Fruit fly (Drosophila melanogaster) whole organism, embryonic: ENCODE data around the gene saturn.

ENCODE experiments used
- Bgb ChIP-seq: fragments of 200-800 bp; sonication (Bioruptor generic); IDR thresholded peaks from 2 replicates; pipeline ENCODE4 v1.3.6; 2022; ENCODE audit warnings: missing biosample characterization, missing genetic modification characterization; ENCODE audit not compliant: partially characterized antibody
- Bteb2 ChIP-seq: fragments of 200-800 bp; sonication (Bioruptor generic); optimal IDR thresholded peaks from 2 replicates; lab custom pipeline; 2016; ENCODE audit warnings: missing biosample characterization, missing genetic modification characterization
- CG10209 ChIP-seq: fragments of 200-800 bp; sonication (Bioruptor generic); optimal IDR thresholded peaks from 3 replicates; lab custom pipeline; 2017; ENCODE audit warnings: missing biosample characterization, mild to moderate bottlenecking, missing genetic modification characterization, missing genetic modification reagents
- CG10267 ChIP-seq: fragments of 200-800 bp; sonication (Bioruptor generic); optimal IDR thresholded peaks from 2 replicates; lab custom pipeline; 2018; ENCODE audit warnings: missing biosample characterization, mild to moderate bottlenecking, missing genetic modification characterization, moderate library complexity
- CG10321 ChIP-seq: fragments of 200-800 bp; sonication (Bioruptor generic); IDR thresholded peaks from 2 replicates; pipeline ENCODE4 v1.3.6; 2022; ENCODE audit warnings: missing biosample characterization, missing genetic modification characterization
- CG10979 ChIP-seq: fragments of 200-800 bp; sonication (Bioruptor generic); optimal IDR thresholded peaks from 2 replicates; lab custom pipeline; 2018; ENCODE audit warnings: missing biosample characterization, mild to moderate bottlenecking, missing genetic modification characterization, moderate library complexity
- CG12236 ChIP-seq: fragments of 200-800 bp; sonication (Bioruptor generic); optimal IDR thresholded peaks from 2 replicates; lab custom pipeline; 2016; ENCODE audit warnings: missing biosample characterization, missing genetic modification characterization
- CG12744 ChIP-seq: fragments of 200-800 bp; sonication (Bioruptor generic); optimal IDR thresholded peaks from 2 replicates; lab custom pipeline; 2016; ENCODE audit warnings: missing biosample characterization, missing genetic modification characterization
- CG12769 ChIP-seq: fragments of 200-800 bp; sonication (Bioruptor generic); optimal IDR thresholded peaks from 2 replicates; lab custom pipeline; 2019; ENCODE audit warnings: missing biosample characterization, mild to moderate bottlenecking, missing genetic modification characterization, moderate library complexity
- CG13123 ChIP-seq: fragments of 200-800 bp; sonication (Bioruptor generic); optimal IDR thresholded peaks from 2 replicates; lab custom pipeline; 2016; ENCODE audit warnings: missing biosample characterization, missing genetic modification characterization
- CG14710 ChIP-seq: fragments of 200-800 bp; sonication (Bioruptor generic); optimal IDR thresholded peaks from 3 replicates; lab custom pipeline; 2019; ENCODE audit warnings: missing biosample characterization, mild to moderate bottlenecking, missing genetic modification characterization, moderate library complexity
- CG1603 ChIP-seq: fragments of 200-800 bp; sonication (Bioruptor generic); optimal IDR thresholded peaks from 2 replicates; lab custom pipeline; 2019; ENCODE audit warnings: missing biosample characterization, mild to moderate bottlenecking, missing genetic modification characterization, moderate library complexity
- CG18262 ChIP-seq: fragments of 200-800 bp; optimal IDR thresholded peaks from 3 replicates; lab custom pipeline; 2019; ENCODE audit warnings: missing biosample characterization, mild to moderate bottlenecking, missing genetic modification characterization, moderate library complexity
- CG5953 ChIP-seq: fragments of 200-800 bp; sonication (Bioruptor generic); IDR thresholded peaks from 2 replicates; pipeline ENCODE4 v1.3.6; 2022; ENCODE audit warnings: missing biosample characterization, missing genetic modification characterization
- Chrac-16 ChIP-seq: fragments of 200-800 bp; sonication (Bioruptor generic); optimal IDR thresholded peaks from 3 replicates; lab custom pipeline; 2016; ENCODE audit warnings: missing biosample characterization, missing genetic modification characterization
- Gug ChIP-seq: fragments of 200-800 bp; sonication (Bioruptor generic); IDR thresholded peaks from 4 replicates; pipeline ENCODE4 v1.3.6; 2022; ENCODE audit warnings: missing biosample characterization, missing genetic modification characterization
- HLH3B ChIP-seq: fragments of 200-800 bp; sonication (Bioruptor generic); IDR thresholded peaks from 2 replicates; pipeline ENCODE4 v1.3.6; 2022; ENCODE audit warnings: missing biosample characterization, missing genetic modification characterization
- Med ChIP-seq: fragments of 200-800 bp; sonication (Bioruptor generic); peaks from one replicate; lab custom pipeline; 2016; ENCODE audit warnings: missing biosample characterization, missing genetic modification characterization, mild to moderate bottlenecking, inconsistent platforms, moderate library complexity
- Nf-YB ChIP-seq: fragments of 200-800 bp; sonication (Bioruptor generic); optimal IDR thresholded peaks from 3 replicates; lab custom pipeline; 2019; ENCODE audit warnings: missing biosample characterization, mild to moderate bottlenecking, missing genetic modification characterization, moderate library complexity
- abd-A ChIP-seq: fragments of 200-800 bp; sonication (Bioruptor generic); optimal IDR thresholded peaks from 3 replicates; lab custom pipeline; 2019; ENCODE audit warnings: missing biosample characterization, mild to moderate bottlenecking, missing genetic modification characterization, moderate library complexity
- ac ChIP-seq: fragments of 200-800 bp; sonication (Bioruptor generic); optimal IDR thresholded peaks from 3 replicates; lab custom pipeline; 2017; ENCODE audit warnings: missing biosample characterization, mild to moderate bottlenecking, missing genetic modification characterization
- amos ChIP-seq: fragments of 200-800 bp; sonication (Bioruptor generic); IDR thresholded peaks from 2 replicates; pipeline ENCODE4 v1.3.6; 2022; ENCODE audit warnings: missing biosample characterization, missing genetic modification characterization; ENCODE audit not compliant: partially characterized antibody
- chinmo ChIP-seq: fragments of 200-800 bp; sonication (Bioruptor generic); IDR thresholded peaks from 4 replicates; pipeline ENCODE4 v1.3.6; 2022; ENCODE audit warnings: missing biosample characterization, missing genetic modification characterization; ENCODE audit not compliant: partially characterized antibody
- cwo ChIP-seq: fragments of 200-800 bp; sonication (Bioruptor generic); optimal IDR thresholded peaks from 3 replicates; lab custom pipeline; 2017; ENCODE audit warnings: missing biosample characterization, missing genetic modification characterization, mild to moderate bottlenecking, moderate library complexity, missing genetic modification reagents
- dmrt11E ChIP-seq: fragments of 200-800 bp; sonication (Bioruptor generic); optimal IDR thresholded peaks from 3 replicates; lab custom pipeline; 2018; ENCODE audit warnings: missing biosample characterization, mild to moderate bottlenecking, missing genetic modification characterization, moderate library complexity
- en ChIP-seq: fragments of 200-800 bp; sonication (Bioruptor generic); optimal IDR thresholded peaks from 2 replicates; lab custom pipeline; 2016; ENCODE audit warnings: missing biosample characterization, missing genetic modification characterization
- gem ChIP-seq: fragments of 200-800 bp; sonication (Bioruptor generic); optimal IDR thresholded peaks from 2 replicates; lab custom pipeline; 2019; ENCODE audit warnings: missing biosample characterization, mild to moderate bottlenecking, missing genetic modification characterization, moderate library complexity
- gsb-n ChIP-seq: fragments of 200-800 bp; sonication (Bioruptor generic); optimal IDR thresholded peaks from 3 replicates; lab custom pipeline; 2018; ENCODE audit warnings: missing biosample characterization, mild to moderate bottlenecking, missing genetic modification characterization
- her ChIP-seq: fragments of 200-800 bp; sonication (Bioruptor generic); optimal IDR thresholded peaks from 2 replicates; lab custom pipeline; 2016; ENCODE audit warnings: missing biosample characterization, missing genetic modification characterization
- kni ChIP-seq: fragments of 200-800 bp; sonication (Bioruptor generic); optimal IDR thresholded peaks from 3 replicates; lab custom pipeline; 2017; ENCODE audit warnings: mild to moderate bottlenecking, missing biosample characterization, missing genetic modification reagents, missing genetic modification characterization
- lab ChIP-seq: fragments of 200-800 bp; sonication (Bioruptor generic); optimal IDR thresholded peaks from 3 replicates; lab custom pipeline; 2017; ENCODE audit warnings: missing biosample characterization, missing genetic modification characterization, mild to moderate bottlenecking, moderate library complexity, missing genetic modification reagents
- oc ChIP-seq: fragments of 200-800 bp; sonication (Bioruptor generic); optimal IDR thresholded peaks from 2 replicates; lab custom pipeline; 2018; ENCODE audit warnings: missing biosample characterization, mild to moderate bottlenecking, missing genetic modification characterization, moderate library complexity
- pros ChIP-seq: fragments of 200-800 bp; sonication (Bioruptor generic); optimal IDR thresholded peaks from 3 replicates; lab custom pipeline; 2019; ENCODE audit warnings: missing biosample characterization, mild to moderate bottlenecking, missing genetic modification characterization, moderate library complexity
- sd ChIP-seq: fragments of 200-800 bp; sonication (Bioruptor generic); optimal IDR thresholded peaks from 3 replicates; lab custom pipeline; 2018; ENCODE audit warnings: missing biosample characterization, mild to moderate bottlenecking, missing genetic modification characterization, moderate library complexity
- sens ChIP-seq: fragments of 200-800 bp; sonication (Bioruptor generic); peaks from one replicate; lab custom pipeline; 2016; ENCODE audit warnings: missing biosample characterization, missing genetic modification characterization
- sqz ChIP-seq: fragments of 200-800 bp; sonication (Bioruptor generic); optimal IDR thresholded peaks from 3 replicates; lab custom pipeline; 2018; ENCODE audit warnings: missing biosample characterization, mild to moderate bottlenecking, missing genetic modification characterization
- ssp ChIP-seq: fragments of 200-800 bp; sonication (Bioruptor generic); IDR thresholded peaks from 2 replicates; pipeline ENCODE4 v1.3.6; 2022; ENCODE audit warnings: missing biosample characterization, missing genetic modification characterization
- tgo ChIP-seq: fragments of 200-800 bp; sonication (Bioruptor generic); IDR thresholded peaks from 3 replicates; pipeline ENCODE4 v1.3.6; 2022; ENCODE audit warnings: missing biosample characterization, missing genetic modification characterization
- toy ChIP-seq: fragments of 200-800 bp; sonication (Bioruptor generic); IDR thresholded peaks from 2 replicates; pipeline ENCODE4 v1.3.6; 2022; ENCODE audit warnings: missing biosample characterization, missing genetic modification characterization
- unpg ChIP-seq: fragments of 200-800 bp; sonication (Bioruptor generic); optimal IDR thresholded peaks from 3 replicates; lab custom pipeline; 2018; ENCODE audit warnings: missing biosample characterization, mild to moderate bottlenecking, missing genetic modification characterization, moderate library complexity
- wor ChIP-seq: fragments of 200-800 bp; sonication (Bioruptor generic); IDR thresholded peaks from 2 replicates; pipeline ENCODE4 v1.3.6; 2022; ENCODE audit warnings: missing biosample characterization, missing genetic modification characterization

The saturn gene

dm6 chr3L:14157919-14158541 lies 45.1 kb upstream of the saturn start (continued):
- TF ChIP-seq wor (GFP tag; lab: Robert Waterston, UW) (no peak), CG13123 (GFP tag; lab: Kevin White, UChicago) (no peak), chinmo (GFP tag; lab: Robert Waterston, UW) (0 out of 4 replicates have a peak, but pooled peaks have one; percentile 54), CG5953 (GFP tag; lab: Robert Waterston, UW) (no peak), en (GFP tag; lab: Kevin White, UChicago) (no peak), oc (tag; lab: Kevin White, UChicago) (peak; percentile 97), sd (tag; lab: Kevin White, UChicago) (peak; percentile 16), her (GFP tag; lab: Kevin White, UChicago) (no peak), toy (GFP tag; lab: Robert Waterston, UW) (no peak), kni (GFP tag; lab: Kevin White, UChicago) (peak; percentile 33), lab (GFP tag; lab: Kevin White, UChicago) (no peak), Gug (no peak), amos (GFP tag; lab: Robert Waterston, UW) (no peak), gsb-n (peak; percentile 3), unpg (GFP tag; lab: Kevin White, UChicago) (no peak), pros (GFP tag; lab: Kevin White, UChicago) (peak; percentile 65), ssp (no peak), abd-A (peak; percentile 99), Chrac-16 (GFP tag; lab: Kevin White, UChicago) (no peak), tgo (GFP tag; lab: Robert Waterston, UW) (no peak), Nf-YB (peak; percentile 79), sqz (GFP tag; lab: Kevin White, UChicago) (peak; percentile 74), CG12769 (peak; percentile 6), CG18262 (tag; lab: Kevin White, UChicago) (no peak), CG10267 (tag; lab: Kevin White, UChicago) (no peak), CG1603 (tag; lab: Kevin White, UChicago) (no peak), Bgb (GFP tag; lab: Robert Waterston, UW) (no peak)

- no peak for TF ChIP-seq HLH3B (GFP tag; lab: Robert Waterston, UW)
- peak; percentile 5 for TF ChIP-seq CG10979 (tag; lab: Kevin White, UChicago)
- peak; percentile 13 for TF ChIP-seq CG14710 (tag; lab: Kevin White, UChicago)
- no peak for TF ChIP-seq CG1603 (tag; lab: Kevin White, UChicago)
- no peak for TF ChIP-seq chinmo (GFP tag; lab: Robert Waterston, UW)
- no peak for TF ChIP-seq CG12744
- TF ChIP-seq sens (GFP tag; lab: Kevin White, UChicago) = peak; percentile 64
- TF ChIP-seq cwo (GFP tag; lab: Kevin White, UChicago) = no peak
- TF ChIP-seq Bteb2 (GFP tag; lab: Kevin White, UChicago) = no peak
- no peak for TF ChIP-seq CG10321 (GFP tag; lab: Robert Waterston, UW)
- TF ChIP-seq CG10209 (GFP tag; lab: Kevin White, UChicago) = no peak
- TF ChIP-seq dmrt11E (tag; lab: Kevin White, UChicago) = peak; percentile 7
- peak; percentile 3 for TF ChIP-seq Med (GFP tag; lab: Kevin White, UChicago)
- TF ChIP-seq gem = peak; percentile 25
- TF ChIP-seq ac (GFP tag; lab: Kevin White, UChicago) = no peak
- no peak for TF ChIP-seq CG12236 (GFP tag; lab: Kevin White, UChicago)
These were observed 42.7 kb upstream of the saturn start for dm6 chr3L:14160436-14160835.
